Fruit fly (Drosophila melanogaster) whole organism, embryonic: ENCODE data around the gene Jupiter.

Experiments used
- Adf1 ChIP-seq: fragments of 200-800 bp; sonication (Bioruptor generic); IDR thresholded peaks from 2 replicates; pipeline ENCODE4 v1.3.6; 2022; ENCODE audit warnings: missing biosample characterization, missing genetic modification characterization
- B-H1 ChIP-seq: fragments of 200-800 bp; sonication (Bioruptor generic); IDR thresholded peaks from 3 replicates; pipeline ENCODE4 v1.3.6; 2022; ENCODE audit warnings: missing biosample characterization, missing genetic modification characterization
- BEAF-32 ChIP-seq: fragments of 200-800 bp; sonication (Bioruptor generic); optimal IDR thresholded peaks from 3 replicates; lab custom pipeline; 2017; ENCODE audit warnings: missing biosample characterization, missing genetic modification characterization, mild to moderate bottlenecking, moderate library complexity, missing genetic modification reagents
- CG10431 ChIP-seq: fragments of 200-800 bp; sonication (Bioruptor generic); optimal IDR thresholded peaks from 3 replicates; lab custom pipeline; 2018; ENCODE audit warnings: missing biosample characterization, mild to moderate bottlenecking, missing genetic modification characterization
- CG11085 ChIP-seq: fragments of 200-800 bp; sonication (Bioruptor generic); IDR thresholded peaks from 2 replicates; pipeline ENCODE4 v1.3.6; 2022; ENCODE audit warnings: missing biosample characterization, missing genetic modification characterization
- CG12155 ChIP-seq: fragments of 200-800 bp; sonication (Bioruptor generic); optimal IDR thresholded peaks from 3 replicates; lab custom pipeline; 2016; ENCODE audit warnings: missing biosample characterization, missing genetic modification characterization
- CG12236 ChIP-seq: fragments of 200-800 bp; sonication (Bioruptor generic); optimal IDR thresholded peaks from 2 replicates; lab custom pipeline; 2016; ENCODE audit warnings: missing biosample characterization, missing genetic modification characterization
- CG14014 ChIP-seq: fragments of 200-800 bp; sonication (Bioruptor generic); IDR thresholded peaks from 2 replicates; pipeline ENCODE4 v1.3.6; 2022; ENCODE audit warnings: missing biosample characterization, missing genetic modification characterization
- CG15514 ChIP-seq: fragments of 200-800 bp; sonication (Bioruptor generic); optimal IDR thresholded peaks from 3 replicates; lab custom pipeline; 2017; ENCODE audit warnings: missing biosample characterization, missing genetic modification characterization, mild to moderate bottlenecking, moderate library complexity, missing genetic modification reagents
- CG16815 ChIP-seq: fragments of 200-800 bp; sonication (Bioruptor generic); optimal IDR thresholded peaks from 3 replicates; lab custom pipeline; 2017; ENCODE audit warnings: missing biosample characterization, mild to moderate bottlenecking, missing genetic modification characterization
- CG17568 ChIP-seq: fragments of 200-800 bp; sonication (Bioruptor generic); optimal IDR thresholded peaks from 2 replicates; lab custom pipeline; 2018; ENCODE audit warnings: missing biosample characterization, mild to moderate bottlenecking, missing genetic modification characterization, moderate library complexity
- CG2202 ChIP-seq: fragments of 200-800 bp; sonication (Bioruptor generic); optimal IDR thresholded peaks from 2 replicates; lab custom pipeline; 2018; ENCODE audit warnings: missing biosample characterization, mild to moderate bottlenecking, missing genetic modification characterization
- CG2875 ChIP-seq: fragments of 200-800 bp; sonication (Bioruptor generic); optimal IDR thresholded peaks from 2 replicates; lab custom pipeline; 2017; ENCODE audit warnings: missing biosample characterization, mild to moderate bottlenecking, missing genetic modification characterization, missing genetic modification reagents
- CG30020 ChIP-seq: fragments of 200-800 bp; optimal IDR thresholded peaks from 2 replicates; lab custom pipeline; 2019; ENCODE audit warnings: missing biosample characterization, mild to moderate bottlenecking, missing genetic modification characterization, moderate library complexity
- CG30431 ChIP-seq: fragments of 200-800 bp; sonication (Bioruptor generic); optimal IDR thresholded peaks from 2 replicates; lab custom pipeline; 2017; ENCODE audit warnings: missing biosample characterization, missing genetic modification characterization
- CG31224 ChIP-seq: fragments of 200-800 bp; sonication (Bioruptor generic); IDR thresholded peaks from 2 replicates; pipeline ENCODE4 v1.3.6; 2022; ENCODE audit warnings: missing biosample characterization, missing genetic modification characterization
- CG31365 ChIP-seq: fragments of 200-800 bp; sonication (Bioruptor generic); optimal IDR thresholded peaks from 2 replicates; lab custom pipeline; 2018; ENCODE audit warnings: missing biosample characterization, mild to moderate bottlenecking, missing genetic modification characterization
- CG32767 ChIP-seq: fragments of 200-800 bp; sonication (Bioruptor generic); IDR thresholded peaks from 2 replicates; pipeline ENCODE4 v1.3.6; 2022; ENCODE audit warnings: missing biosample characterization, missing genetic modification characterization
- CG42726 ChIP-seq: fragments of 200-800 bp; sonication (Bioruptor generic); IDR thresholded peaks from 2 replicates; pipeline ENCODE4 v1.3.6; 2022; ENCODE audit warnings: missing biosample characterization, missing genetic modification characterization; ENCODE audit not compliant: partially characterized antibody
- CG4360 ChIP-seq: fragments of 200-800 bp; sonication (Bioruptor generic); IDR thresholded peaks from 2 replicates; pipeline ENCODE4 v1.3.6; 2022; ENCODE audit warnings: missing biosample characterization, missing genetic modification characterization
- CG5245 ChIP-seq: fragments of 200-800 bp; sonication (Bioruptor generic); optimal IDR thresholded peaks from 3 replicates; lab custom pipeline; 2016; ENCODE audit warnings: missing biosample characterization, missing genetic modification characterization
- CG6254 ChIP-seq: fragments of 200-800 bp; sonication (Bioruptor generic); optimal IDR thresholded peaks from 3 replicates; lab custom pipeline; 2017; ENCODE audit warnings: mild to moderate bottlenecking, missing biosample characterization, missing genetic modification reagents, missing genetic modification characterization
- CG8281 ChIP-seq: fragments of 200-800 bp; sonication (Bioruptor generic); optimal IDR thresholded peaks from 2 replicates; lab custom pipeline; 2018; ENCODE audit warnings: missing biosample characterization, mild to moderate bottlenecking, missing genetic modification characterization, moderate library complexity
- CTCF ChIP-seq: fragments of 200-800 bp; sonication (Bioruptor generic); optimal IDR thresholded peaks from 2 replicates; lab custom pipeline; 2017; ENCODE audit warnings: missing biosample characterization, mild to moderate bottlenecking, missing genetic modification characterization, moderate library complexity
- Dfd ChIP-seq, 2 experiments: fragments of >200 bp; optimal IDR thresholded peaks; 2 replicates each; lab custom pipeline; 2017; ENCODE audit warnings: missing biosample characterization in 2 of 2, missing genetic modification characterization in 2 of 2
- Dip3 ChIP-seq: fragments of 200-800 bp; sonication (Bioruptor generic); optimal IDR thresholded peaks from 3 replicates; lab custom pipeline; 2016; ENCODE audit warnings: missing biosample characterization, missing genetic modification characterization
- Dref ChIP-seq: fragments of 200-800 bp; sonication (Bioruptor generic); IDR thresholded peaks from 2 replicates; pipeline ENCODE4 v1.3.6; 2022; ENCODE audit warnings: missing biosample characterization, missing genetic modification characterization
- Mes4 ChIP-seq: fragments of 200-800 bp; sonication (Bioruptor generic); optimal IDR thresholded peaks from 2 replicates; lab custom pipeline; 2016; ENCODE audit warnings: missing biosample characterization, missing genetic modification characterization
- Myb ChIP-seq: fragments of 200-800 bp; sonication (Bioruptor generic); optimal IDR thresholded peaks from 2 replicates; lab custom pipeline; 2016; ENCODE audit warnings: missing biosample characterization, missing genetic modification characterization
- Neu2 ChIP-seq: fragments of 200-800 bp; sonication (Bioruptor generic); optimal IDR thresholded peaks from 3 replicates; lab custom pipeline; 2016; ENCODE audit warnings: missing biosample characterization, missing genetic modification characterization, borderline replicate concordance
- Nf-YA ChIP-seq: fragments of 200-800 bp; sonication (Bioruptor generic); IDR thresholded peaks from 2 replicates; pipeline ENCODE4 v1.3.6; 2022; ENCODE audit warnings: missing biosample characterization, missing genetic modification characterization
- Opbp ChIP-seq: fragments of 200-800 bp; sonication (Bioruptor generic); IDR thresholded peaks from 3 replicates; pipeline ENCODE4 v1.3.6; 2022; ENCODE audit warnings: missing biosample characterization, missing genetic modification characterization; ENCODE audit not compliant: partially characterized antibody
- ab ChIP-seq: fragments of 200-800 bp; sonication (Bioruptor generic); optimal IDR thresholded peaks from 2 replicates; lab custom pipeline; 2016; ENCODE audit warnings: missing biosample characterization, missing genetic modification characterization
- ash1 ChIP-seq: fragments of 200-800 bp; sonication (Bioruptor generic); optimal IDR thresholded peaks from 2 replicates; lab custom pipeline; 2018; ENCODE audit warnings: missing biosample characterization, mild to moderate bottlenecking, missing genetic modification characterization
- bowl ChIP-seq: fragments of 200-800 bp; sonication (Bioruptor generic); IDR thresholded peaks from 2 replicates; pipeline ENCODE4 v1.3.6; 2022; ENCODE audit warnings: missing biosample characterization, missing genetic modification characterization
- btn ChIP-seq: fragments of 200-800 bp; sonication (Bioruptor generic); optimal IDR thresholded peaks from 2 replicates; lab custom pipeline; 2016; ENCODE audit warnings: missing biosample characterization, missing genetic modification characterization
- cg ChIP-seq: fragments of 200-800 bp; sonication (Bioruptor generic); optimal IDR thresholded peaks from 3 replicates; lab custom pipeline; 2019; ENCODE audit warnings: missing biosample characterization, mild to moderate bottlenecking, missing genetic modification characterization, moderate library complexity
- ind ChIP-seq: fragments of 200-800 bp; sonication (Bioruptor generic); optimal IDR thresholded peaks from 3 replicates; lab custom pipeline; 2016; ENCODE audit warnings: missing biosample characterization, missing genetic modification characterization
- lola ChIP-seq, 3 experiments: fragments of >200 bp in 2 of 3; fragments of 200-800 bp in 1 of 3; sonication (Bioruptor generic) in 1 of 3; optimal IDR thresholded peaks; 2 replicates each; lab custom pipeline; 2017 to 2019; ENCODE audit warnings: missing biosample characterization in 3 of 3, missing genetic modification characterization in 3 of 3, mild to moderate bottlenecking in 1 of 3, moderate library complexity in 1 of 3
- luna ChIP-seq: fragments of 200-800 bp; sonication (Bioruptor generic); optimal IDR thresholded peaks from 2 replicates; lab custom pipeline; 2016; ENCODE audit warnings: missing biosample characterization, missing genetic modification characterization
- odd ChIP-seq: fragments of 200-800 bp; sonication (Bioruptor generic); optimal IDR thresholded peaks from 2 replicates; lab custom pipeline; 2017; ENCODE audit warnings: missing biosample characterization, mild to moderate bottlenecking, missing genetic modification characterization
- pzg ChIP-seq: fragments of 200-800 bp; sonication (Bioruptor generic); optimal IDR thresholded peaks from 3 replicates; lab custom pipeline; 2018; ENCODE audit warnings: missing biosample characterization, mild to moderate bottlenecking, missing genetic modification characterization, moderate library complexity
- sens ChIP-seq: fragments of 200-800 bp; sonication (Bioruptor generic); peaks from one replicate; lab custom pipeline; 2016; ENCODE audit warnings: missing biosample characterization, missing genetic modification characterization
- seq ChIP-seq: fragments of 200-800 bp; sonication (Bioruptor generic); IDR thresholded peaks from 2 replicates; pipeline ENCODE4 v1.3.6; 2022; ENCODE audit warnings: missing biosample characterization, missing genetic modification characterization
- shn ChIP-seq: fragments of 200-800 bp; sonication (Bioruptor generic); optimal IDR thresholded peaks from 3 replicates; lab custom pipeline; 2016; ENCODE audit warnings: missing biosample characterization, missing genetic modification characterization
- ssp ChIP-seq: fragments of 200-800 bp; sonication (Bioruptor generic); IDR thresholded peaks from 2 replicates; pipeline ENCODE4 v1.3.6; 2022; ENCODE audit warnings: missing biosample characterization, missing genetic modification characterization
- tgo ChIP-seq: fragments of 200-800 bp; sonication (Bioruptor generic); IDR thresholded peaks from 3 replicates; pipeline ENCODE4 v1.3.6; 2022; ENCODE audit warnings: missing biosample characterization, missing genetic modification characterization
- trem ChIP-seq: fragments of 200-800 bp; optimal IDR thresholded peaks from 3 replicates; lab custom pipeline; 2019; ENCODE audit warnings: missing biosample characterization, mild to moderate bottlenecking, missing genetic modification characterization, moderate library complexity
- ttk ChIP-seq: fragments of 200-800 bp; sonication (Bioruptor generic); IDR thresholded peaks from 2 replicates; pipeline ENCODE4 v2.1.2; 2022; ENCODE audit warnings: missing biosample characterization, missing genetic modification characterization
- usp ChIP-seq: fragments of >200 bp; optimal IDR thresholded peaks from 2 replicates; lab custom pipeline; 2017; ENCODE audit warnings: missing biosample characterization, missing genetic modification characterization
- yki ChIP-seq: fragments of >200 bp; optimal IDR thresholded peaks from 3 replicates; lab custom pipeline; 2018

Jupiter gene

dm6 chr3R:11568873-11569450 lies 50.7 kb downstream of the Jupiter start, which contains the start of gene Mrp4 (continued):
- no peak for TF ChIP-seq CG8281 (tag; lab: Kevin White, UChicago)
- peak; percentile 61 for TF ChIP-seq Opbp
- no peak for TF ChIP-seq lola (GFP tag; optimal IDR thresholded peaks at IDR 0.05; lab: Kevin White, UChicago)
- peak; percentile 21; the same call in 1 of the 2 replicates for TF ChIP-seq Adf1 (GFP tag; lab: Robert Waterston, UW)
- TF ChIP-seq BEAF-32 (GFP tag; lab: Kevin White, UChicago): no peak
- TF ChIP-seq CG2202 (tag; lab: Kevin White, UChicago): peak; percentile 64
- no peak for TF ChIP-seq ttk (GFP tag; lab: Robert Waterston, UW)
- TF ChIP-seq odd (GFP tag; lab: Kevin White, UChicago): peak; percentile 76
- TF ChIP-seq shn (GFP tag; lab: Kevin White, UChicago): no peak
- peak; percentile 56 for TF ChIP-seq CG31365 (tag; lab: Kevin White, UChicago)
- TF ChIP-seq CG4360 (GFP tag; lab: Robert Waterston, UW): peak; percentile 39; the same call in 1 of the 2 replicates
- TF ChIP-seq CG12236 (GFP tag; lab: Kevin White, UChicago): peak; percentile 16
- peak; percentile 93 for TF ChIP-seq CG17568 (GFP tag; lab: Kevin White, UChicago)
- TF ChIP-seq cg (GFP tag; lab: Kevin White, UChicago): no peak
- TF ChIP-seq CG31224 (GFP tag; lab: Robert Waterston, UW): no peak
- peak; percentile 27 for TF ChIP-seq Mes4 (GFP tag; lab: Kevin White, UChicago)
- peak; percentile 29; the same call in 1 of the 2 replicates for TF ChIP-seq seq
- TF ChIP-seq Dref (GFP tag; lab: Robert Waterston, UW): peak; percentile 31; the same call in 1 of the 2 replicates
- no peak; the same call in 2 of the 3 replicates for TF ChIP-seq B-H1 (GFP tag; lab: Robert Waterston, UW)
- no peak for TF ChIP-seq yki
- no peak for TF ChIP-seq Myb (GFP tag; lab: Kevin White, UChicago)
- TF ChIP-seq btn: peak; percentile 40
- peak; percentile 78 for TF ChIP-seq CG10431 (GFP tag; lab: Kevin White, UChicago)
- no peak for TF ChIP-seq ind (GFP tag; lab: Kevin White, UChicago)
- no peak for TF ChIP-seq Dip3
- peak; percentile 58; the same call in 1 of the 2 replicates for TF ChIP-seq CG14014 (GFP tag; lab: Robert Waterston, UW)
- peak; percentile 40 for TF ChIP-seq CG15514 (GFP tag; lab: Kevin White, UChicago)
- no peak for TF ChIP-seq Dfd (GFP tag; optimal IDR thresholded peaks at IDR 0.05; lab: Kevin White, UChicago)
- no peak for TF ChIP-seq CG32767 (GFP tag; lab: Robert Waterston, UW)
- TF ChIP-seq CG12155 (GFP tag; lab: Kevin White, UChicago): no peak
- TF ChIP-seq CG16815 (GFP tag; lab: Kevin White, UChicago): no peak
- TF ChIP-seq ssp (GFP tag; lab: Robert Waterston, UW): no peak
- no peak for TF ChIP-seq pzg (GFP tag; lab: Kevin White, UChicago)
- peak; percentile 16; the same call in 1 of the 2 replicates for TF ChIP-seq CG11085 (GFP tag; lab: Robert Waterston, UW)
- peak; percentile 56 for TF ChIP-seq CG6254 (GFP tag; lab: Kevin White, UChicago)
- no peak for TF ChIP-seq CG30020
- TF ChIP-seq Nf-YA (GFP tag; lab: Robert Waterston, UW): no peak
- TF ChIP-seq CTCF (GFP tag; lab: Kevin White, UChicago): no peak
- no peak for TF ChIP-seq trem (tag; lab: Kevin White, UChicago)
- TF ChIP-seq bowl (GFP tag; lab: Robert Waterston, UW): peak; percentile 62; the same call in 1 of the 2 replicates
- TF ChIP-seq tgo (GFP tag; lab: Robert Waterston, UW): no peak
- peak; percentile 14; the same call in 1 of the 2 replicates for TF ChIP-seq CG42726 (GFP tag; lab: Robert Waterston, UW)
- no peak for TF ChIP-seq Neu2
- TF ChIP-seq luna (GFP tag; lab: Kevin White, UChicago): no peak
- no peak for TF ChIP-seq CG30431 (GFP tag; lab: Kevin White, UChicago)
- TF ChIP-seq CG5245: no peak
- peak; percentile 49 for TF ChIP-seq CG2875 (GFP tag; lab: Kevin White, UChicago)
- TF ChIP-seq sens (GFP tag; lab: Kevin White, UChicago): peak; percentile 90
- no peak for TF ChIP-seq ab (GFP tag; lab: Kevin White, UChicago)
- peak; percentile 21 for TF ChIP-seq ash1 (GFP tag; lab: Kevin White, UChicago)
- no peak for TF ChIP-seq usp
